Fruit fly (Drosophila melanogaster) whole organism, embryonic: ENCODE data around the gene CG13021.

Experiments
- CG33213 ChIP-seq: fragments of 200-800 bp; sonication (Bioruptor generic); optimal IDR thresholded peaks from 3 replicates; lab custom pipeline; 2016; ENCODE audit warnings: missing biosample characterization, missing genetic modification characterization
- br ChIP-seq: fragments of >200 bp; optimal IDR thresholded peaks from 2 replicates; lab custom pipeline; 2017
- gcm ChIP-seq: fragments of 200-800 bp; sonication (Bioruptor generic); optimal IDR thresholded peaks from 2 replicates; lab custom pipeline; 2019; ENCODE audit warnings: missing biosample characterization, mild to moderate bottlenecking, missing genetic modification characterization, moderate library complexity
- pb ChIP-seq: fragments of 200-800 bp; sonication (Bioruptor generic); optimal IDR thresholded peaks from 3 replicates; lab custom pipeline; 2016; ENCODE audit warnings: missing biosample characterization, missing genetic modification characterization

DNA sequence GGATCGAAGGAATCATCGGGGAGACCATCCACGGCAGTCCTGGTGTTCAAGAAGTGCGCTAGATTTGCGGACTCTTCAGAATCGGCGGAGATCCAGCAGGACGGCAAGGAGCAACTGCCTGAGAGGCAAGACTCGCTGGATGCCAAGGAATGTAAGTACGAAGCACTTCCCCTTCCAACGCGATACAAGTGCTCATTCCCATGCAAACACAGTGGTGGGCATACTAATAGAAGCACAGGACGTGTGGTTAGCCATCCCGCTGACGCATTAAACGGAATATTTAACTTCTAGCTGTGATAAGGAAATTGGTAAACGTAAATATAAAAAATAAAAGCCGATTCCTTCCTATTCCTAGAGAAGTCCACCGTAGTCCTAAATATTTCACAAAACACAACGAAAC, 28.2 kb upstream of the CG13021 start:
- no peak for TF ChIP-seq CG33213 (GFP tag; lab: Kevin White, UChicago)
- no peak for TF ChIP-seq br (lab: Kevin White, UChicago)
- TF ChIP-seq gcm (GFP tag; lab: Kevin White, UChicago): no peak
- TF ChIP-seq pb (GFP tag; lab: Kevin White, UChicago): no peak
